Fruit fly (Drosophila melanogaster) whole organism: ENCODE measurements around the gene Eig71Ei.

ENCODE experiments used
- pan ChIP-seq: fragments of >200 bp; optimal IDR thresholded peaks from 2 replicates; lab custom pipeline; 2017
- psq ChIP-seq: fragments of >200 bp; optimal IDR thresholded peaks from 2 replicates; lab custom pipeline; 2017

- TF ChIP-seq psq (lab: Kevin White, UChicago) (no peak), pan (no peak)
Observed at dm6 chr3L:15708158-15708557, 48.7 kb downstream of the Eig71Ei start.
